Fruit fly (Drosophila melanogaster) whole organism, embryonic: ENCODE data around the gene SmydA-9.

Experiments
- Aef1 ChIP-seq: fragments of 200-800 bp; sonication (Bioruptor generic); IDR thresholded peaks from 3 replicates; pipeline ENCODE4 v1.3.6; 2022; ENCODE audit warnings: missing biosample characterization, missing genetic modification characterization
- Atf6 ChIP-seq: fragments of 200-800 bp; sonication (Bioruptor generic); IDR thresholded peaks from 2 replicates; pipeline ENCODE4 v1.3.6; 2022; ENCODE audit warnings: missing biosample characterization, missing genetic modification characterization
- CG10565 ChIP-seq: fragments of 200-800 bp; sonication (Bioruptor generic); optimal IDR thresholded peaks from 3 replicates; lab custom pipeline; 2016; ENCODE audit warnings: missing biosample characterization, mild to moderate bottlenecking, missing genetic modification characterization
- CG12104 ChIP-seq: fragments of 200-800 bp; sonication (Bioruptor generic); optimal IDR thresholded peaks from 3 replicates; lab custom pipeline; 2016; ENCODE audit warnings: missing biosample characterization, missing genetic modification characterization
- CG12219 ChIP-seq: fragments of 200-800 bp; sonication (Bioruptor generic); optimal IDR thresholded peaks from 3 replicates; lab custom pipeline; 2018; ENCODE audit warnings: missing biosample characterization, mild to moderate bottlenecking, missing genetic modification characterization
- CG13424 ChIP-seq: fragments of 200-800 bp; sonication (Bioruptor generic); optimal IDR thresholded peaks from 2 replicates; lab custom pipeline; 2019; ENCODE audit warnings: missing biosample characterization, mild to moderate bottlenecking, missing genetic modification characterization, moderate library complexity
- CG13624 ChIP-seq: fragments of 200-800 bp; sonication (Bioruptor generic); optimal IDR thresholded peaks from 2 replicates; lab custom pipeline; 2016; ENCODE audit warnings: missing biosample characterization, missing genetic modification characterization
- CG14441 ChIP-seq: fragments of 200-800 bp; sonication (Bioruptor generic); IDR thresholded peaks from 2 replicates; pipeline ENCODE4 v1.3.6; 2022; ENCODE audit warnings: missing biosample characterization, missing genetic modification characterization
- CG14965 ChIP-seq: fragments of 200-800 bp; sonication (Bioruptor generic); optimal IDR thresholded peaks from 2 replicates; lab custom pipeline; 2016; ENCODE audit warnings: missing biosample characterization, missing genetic modification characterization, borderline replicate concordance
- CG17328 ChIP-seq: fragments of 200-800 bp; sonication (Bioruptor generic); IDR thresholded peaks from 2 replicates; pipeline ENCODE4 v1.3.6; 2022; ENCODE audit warnings: missing biosample characterization, missing genetic modification characterization
- CG17359 ChIP-seq: fragments of 200-800 bp; sonication (Bioruptor generic); optimal IDR thresholded peaks from 3 replicates; lab custom pipeline; 2018; ENCODE audit warnings: missing biosample characterization, mild to moderate bottlenecking, missing genetic modification characterization, moderate library complexity
- CG17361 ChIP-seq: fragments of 200-800 bp; sonication (Bioruptor generic); IDR thresholded peaks from 3 replicates; pipeline ENCODE4 v1.3.6; 2022; ENCODE audit warnings: missing biosample characterization, missing genetic modification characterization
- CG18262 ChIP-seq: fragments of 200-800 bp; optimal IDR thresholded peaks from 3 replicates; lab custom pipeline; 2019; ENCODE audit warnings: missing biosample characterization, mild to moderate bottlenecking, missing genetic modification characterization, moderate library complexity
- CG2116 ChIP-seq: fragments of 200-800 bp; sonication (Bioruptor generic); optimal IDR thresholded peaks from 3 replicates; lab custom pipeline; 2018; ENCODE audit warnings: missing biosample characterization, mild to moderate bottlenecking, missing genetic modification characterization
- CG30431 ChIP-seq: fragments of 200-800 bp; sonication (Bioruptor generic); optimal IDR thresholded peaks from 2 replicates; lab custom pipeline; 2017; ENCODE audit warnings: missing biosample characterization, missing genetic modification characterization
- CG32532 ChIP-seq: fragments of 200-800 bp; sonication (Bioruptor generic); IDR thresholded peaks from 2 replicates; pipeline ENCODE4 v1.3.6; 2022; ENCODE audit warnings: missing biosample characterization, missing genetic modification characterization
- CG33557 ChIP-seq: fragments of 200-800 bp; sonication (Bioruptor generic); optimal IDR thresholded peaks from 2 replicates; lab custom pipeline; 2019; ENCODE audit warnings: missing biosample characterization, mild to moderate bottlenecking, missing genetic modification characterization, moderate library complexity
- CG3407 ChIP-seq: fragments of 200-800 bp; sonication (Bioruptor generic); optimal IDR thresholded peaks from 2 replicates; lab custom pipeline; 2018; ENCODE audit warnings: missing biosample characterization, mild to moderate bottlenecking, missing genetic modification characterization
- CG34376 ChIP-seq: fragments of 200-800 bp; sonication (Bioruptor generic); optimal IDR thresholded peaks from 2 replicates; lab custom pipeline; 2018; ENCODE audit warnings: missing biosample characterization, mild to moderate bottlenecking, missing genetic modification characterization
- CG3838 ChIP-seq: fragments of 200-800 bp; sonication (Bioruptor generic); optimal IDR thresholded peaks from 3 replicates; lab custom pipeline; 2016; ENCODE audit warnings: missing biosample characterization, missing genetic modification characterization
- CG7963 ChIP-seq: fragments of 200-800 bp; sonication (Bioruptor generic); IDR thresholded peaks from 3 replicates; pipeline ENCODE4 v1.3.6; 2022; ENCODE audit warnings: missing biosample characterization, missing genetic modification characterization; ENCODE audit not compliant: partially characterized antibody
- CG8359 ChIP-seq: fragments of 200-800 bp; sonication (Bioruptor generic); optimal IDR thresholded peaks from 2 replicates; lab custom pipeline; 2017; ENCODE audit warnings: missing biosample characterization, mild to moderate bottlenecking, missing genetic modification characterization, borderline replicate concordance
- CG8388 ChIP-seq: fragments of 200-800 bp; sonication (Bioruptor generic); optimal IDR thresholded peaks from 2 replicates; lab custom pipeline; 2019; ENCODE audit warnings: missing biosample characterization, mild to moderate bottlenecking, missing genetic modification characterization, moderate library complexity
- CG9437 ChIP-seq: fragments of 200-800 bp; sonication (Bioruptor generic); optimal IDR thresholded peaks from 2 replicates; lab custom pipeline; 2018; ENCODE audit warnings: missing biosample characterization, mild to moderate bottlenecking, missing genetic modification characterization
- D ChIP-seq, 2 experiments: fragments of 200-800 bp in 1 of 2; fragments of >200 bp in 1 of 2; sonication (Bioruptor generic) in 1 of 2; optimal IDR thresholded peaks; 2 replicates in 1 of 2; 3 replicates in 1 of 2; lab custom pipeline; 2017; ENCODE audit warnings: mild to moderate bottlenecking in 1 of 2, missing biosample characterization in 1 of 2, missing genetic modification characterization in 1 of 2, missing genetic modification reagents in 1 of 2
- HLH4C ChIP-seq: fragments of 200-800 bp; sonication (Bioruptor generic); IDR thresholded peaks from 3 replicates; pipeline ENCODE4 v1.3.6; 2022; ENCODE audit warnings: missing biosample characterization, missing genetic modification characterization; ENCODE audit not compliant: partially characterized antibody
- Hmx ChIP-seq: fragments of 200-800 bp; sonication (Bioruptor generic); optimal IDR thresholded peaks from 2 replicates; lab custom pipeline; 2016; ENCODE audit warnings: missing biosample characterization, missing genetic modification characterization
- Meics ChIP-seq: fragments of 200-800 bp; sonication (Bioruptor generic); optimal IDR thresholded peaks from 2 replicates; lab custom pipeline; 2017; ENCODE audit warnings: missing biosample characterization, mild to moderate bottlenecking, missing genetic modification characterization
- Sry-δ ChIP-seq: fragments of 200-800 bp; sonication (Bioruptor generic); optimal IDR thresholded peaks from 2 replicates; lab custom pipeline; 2016; ENCODE audit warnings: missing biosample characterization, missing genetic modification characterization
- Stat92E ChIP-seq, 3 experiments: fragments of >200 bp in 2 of 3; fragments of 200-800 bp in 1 of 3; sonication (Bioruptor generic) in 1 of 3; optimal IDR thresholded peaks; 2 replicates each; lab custom pipeline; 2017 to 2019; ENCODE audit warnings: missing biosample characterization in 3 of 3, missing genetic modification characterization in 3 of 3, mild to moderate bottlenecking in 1 of 3, moderate library complexity in 1 of 3
- ab ChIP-seq: fragments of 200-800 bp; sonication (Bioruptor generic); optimal IDR thresholded peaks from 2 replicates; lab custom pipeline; 2016; ENCODE audit warnings: missing biosample characterization, missing genetic modification characterization
- abd-A ChIP-seq: fragments of 200-800 bp; sonication (Bioruptor generic); optimal IDR thresholded peaks from 3 replicates; lab custom pipeline; 2019; ENCODE audit warnings: missing biosample characterization, mild to moderate bottlenecking, missing genetic modification characterization, moderate library complexity
- cas ChIP-seq: fragments of 200-800 bp; sonication (Bioruptor generic); IDR thresholded peaks from 2 replicates; pipeline ENCODE4 v1.3.6; 2022; ENCODE audit warnings: missing biosample characterization, missing genetic modification characterization
- cg ChIP-seq: fragments of 200-800 bp; sonication (Bioruptor generic); optimal IDR thresholded peaks from 3 replicates; lab custom pipeline; 2019; ENCODE audit warnings: missing biosample characterization, mild to moderate bottlenecking, missing genetic modification characterization, moderate library complexity
- chif ChIP-seq, 2 experiments: fragments of 200-800 bp; sonication (Bioruptor generic); optimal IDR thresholded peaks; 3 replicates each; lab custom pipeline; 2016; ENCODE audit warnings: missing biosample characterization in 2 of 2, missing genetic modification characterization in 2 of 2
- esg ChIP-seq: fragments of 200-800 bp; sonication (Bioruptor generic); conservative IDR thresholded peaks from 2 replicates; pipeline ENCODE4 v1.3.6; 2022; ENCODE audit warnings: missing biosample characterization, missing genetic modification characterization
- eyg ChIP-seq: fragments of 200-800 bp; sonication (Bioruptor generic); optimal IDR thresholded peaks from 3 replicates; lab custom pipeline; 2016; ENCODE audit warnings: missing biosample characterization, missing genetic modification characterization
- mld ChIP-seq: fragments of 200-800 bp; sonication (Bioruptor generic); IDR thresholded peaks from 3 replicates; pipeline ENCODE4 v1.3.6; 2022; ENCODE audit warnings: missing biosample characterization, missing genetic modification characterization; ENCODE audit not compliant: partially characterized antibody
- org-1 ChIP-seq: fragments of 200-800 bp; sonication (Bioruptor generic); optimal IDR thresholded peaks from 2 replicates; lab custom pipeline; 2017; ENCODE audit warnings: missing biosample characterization, missing genetic modification characterization
- p53 ChIP-seq: fragments of 200-800 bp; sonication (Bioruptor generic); optimal IDR thresholded peaks from 2 replicates; lab custom pipeline; 2016; ENCODE audit warnings: missing biosample characterization, missing genetic modification characterization
- prd ChIP-seq, 3 experiments: fragments of >200 bp in 2 of 3; fragments of 200-800 bp in 1 of 3; sonication (Bioruptor generic) in 1 of 3; optimal IDR thresholded peaks in 2 of 3; IDR thresholded peaks in 1 of 3; 2 replicates in 2 of 3; 3 replicates in 1 of 3; pipeline versions ENCODE4 v1.3.6 to Lab custom; 2017 to 2022; ENCODE audit warnings: missing biosample characterization in 1 of 3, missing genetic modification characterization in 1 of 3
- sc ChIP-seq, 3 experiments: fragments of >200 bp in 2 of 3; fragments of 200-800 bp in 1 of 3; sonication (Bioruptor generic) in 1 of 3; optimal IDR thresholded peaks; 2 replicates in 2 of 3; 3 replicates in 1 of 3; lab custom pipeline; 2017; ENCODE audit warnings: mild to moderate bottlenecking in 1 of 3, missing biosample characterization in 1 of 3, missing genetic modification characterization in 1 of 3, missing genetic modification reagents in 1 of 3
- sim ChIP-seq: fragments of 200-800 bp; sonication (Bioruptor generic); IDR thresholded peaks from 2 replicates; pipeline ENCODE4 v1.3.6; 2022; ENCODE audit warnings: missing biosample characterization, missing genetic modification characterization
- sima ChIP-seq: fragments of 200-800 bp; sonication (Bioruptor generic); optimal IDR thresholded peaks from 2 replicates; lab custom pipeline; 2016; ENCODE audit warnings: missing biosample characterization, missing genetic modification characterization
- slp2 ChIP-seq: fragments of 200-800 bp; sonication (Bioruptor generic); optimal IDR thresholded peaks from 2 replicates; lab custom pipeline; 2016; ENCODE audit warnings: missing biosample characterization, missing genetic modification characterization
- sna ChIP-seq: fragments of 200-800 bp; sonication (Bioruptor generic); IDR thresholded peaks from 2 replicates; pipeline ENCODE4 v1.3.6; 2022; ENCODE audit warnings: missing biosample characterization, missing genetic modification characterization; ENCODE audit not compliant: partially characterized antibody
- sr ChIP-seq: fragments of 200-800 bp; sonication (Bioruptor generic); IDR thresholded peaks from 3 replicates; pipeline ENCODE4 v1.3.6; 2022; ENCODE audit warnings: missing biosample characterization, missing genetic modification characterization
- tio ChIP-seq: fragments of 200-800 bp; sonication (Bioruptor generic); optimal IDR thresholded peaks from 2 replicates; lab custom pipeline; 2017; ENCODE audit warnings: missing biosample characterization, missing genetic modification characterization, inconsistent platforms

Gene SmydA-9

dm6 chrX:9196362-9196761 is 14.3 kb downstream of the SmydA-9 start, which contains the start of gene CG12118 (continued):
- TF ChIP-seq Atf6 (GFP tag; lab: Robert Waterston, UW), result peak; percentile 79
- peak; percentile 90 for TF ChIP-seq HLH4C (GFP tag; lab: Robert Waterston, UW)
- no peak for TF ChIP-seq CG10565 (GFP tag; lab: Kevin White, UChicago)
- no peak for TF ChIP-seq Hmx
- peak; percentile 8 for TF ChIP-seq CG30431 (GFP tag; lab: Kevin White, UChicago)
- no peak for TF ChIP-seq D (optimal IDR thresholded peaks at IDR 0.05; lab: Kevin White, UChicago)
- peak; percentile 45 for TF ChIP-seq D (GFP tag; optimal IDR thresholded peaks at IDR 0.05; lab: Kevin White, UChicago)
- no peak for TF ChIP-seq cg
- TF ChIP-seq CG17361 (GFP tag; lab: Robert Waterston, UW), result peak; percentile 80
- TF ChIP-seq CG12104 (GFP tag; lab: Kevin White, UChicago), result peak; percentile 64
- TF ChIP-seq CG12219 (GFP tag; lab: Kevin White, UChicago), result no peak
- TF ChIP-seq abd-A (tag; lab: Kevin White, UChicago), result no peak
- TF ChIP-seq p53 (GFP tag; lab: Kevin White, UChicago), result no peak
- no peak for TF ChIP-seq slp2
- peak; percentile 55; the same call in 1 of the 2 replicates for TF ChIP-seq cas (GFP tag; lab: Robert Waterston, UW)
- TF ChIP-seq CG17359 (tag; lab: Kevin White, UChicago), result peak; percentile 80
- peak; percentile 90; the same call in 2 of the 3 replicates for TF ChIP-seq mld (GFP tag; lab: Robert Waterston, UW)
- TF ChIP-seq CG3838, result peak; percentile 38
- no peak for TF ChIP-seq eyg (GFP tag; lab: Kevin White, UChicago)
- TF ChIP-seq CG2116 (GFP tag; lab: Kevin White, UChicago), result peak; percentile 88
- peak; percentile 81 for TF ChIP-seq CG7963
- peak; percentile 64 for TF ChIP-seq CG33557 (GFP tag; lab: Kevin White, UChicago)
- peak; percentile 76 for TF ChIP-seq tio (GFP tag; lab: Kevin White, UChicago)
- TF ChIP-seq esg (GFP tag; lab: Robert Waterston, UW), result peak; percentile 70
- peak; percentile 28 for TF ChIP-seq org-1 (GFP tag; lab: Kevin White, UChicago)
- peak; percentile 73 for TF ChIP-seq Meics (GFP tag; lab: Kevin White, UChicago)
- peak; percentile 78 for TF ChIP-seq CG14441 (GFP tag; lab: Robert Waterston, UW)
- TF ChIP-seq CG8359 (GFP tag; lab: Kevin White, UChicago), result no peak
- peak; percentile 48 for TF ChIP-seq CG3407 (GFP tag; lab: Kevin White, UChicago)
- peak; percentile 71 for TF ChIP-seq CG9437 (GFP tag; lab: Kevin White, UChicago)
- no peak for TF ChIP-seq CG14965 (GFP tag; lab: Kevin White, UChicago)
- peak; percentile 76 for TF ChIP-seq CG18262 (tag; lab: Kevin White, UChicago)
- peak; percentile 27 for TF ChIP-seq CG34376 (GFP tag; lab: Kevin White, UChicago)
- no peak for TF ChIP-seq sima (GFP tag; lab: Kevin White, UChicago)
- TF ChIP-seq CG13624, result peak; percentile 5
- TF ChIP-seq CG8388, result peak; percentile 78
- no peak for TF ChIP-seq Stat92E (GFP tag; optimal IDR thresholded peaks at IDR 0.05; lab: Kevin White, UChicago)
- TF ChIP-seq sr (GFP tag; lab: Robert Waterston, UW), result no peak
- no peak for TF ChIP-seq sim (GFP tag; lab: Robert Waterston, UW)
- peak; percentile 82 for TF ChIP-seq CG32532
- peak; percentile 95 for TF ChIP-seq sna
- TF ChIP-seq CG17328 (GFP tag; lab: Robert Waterston, UW), result peak; percentile 86
- TF ChIP-seq Aef1 (GFP tag; lab: Robert Waterston, UW), result peak; percentile 75
- no peak for TF ChIP-seq ab (GFP tag; lab: Kevin White, UChicago)
- peak; percentile 79 for TF ChIP-seq Sry-δ
- TF ChIP-seq chif (GFP tag; optimal IDR thresholded peaks at IDR 0.05; lab: Kevin White, UChicago), result peak; percentile 0 to 52
- peak; percentile 84 for TF ChIP-seq CG13424 (tag; lab: Kevin White, UChicago)
- no peak for TF ChIP-seq sc (optimal IDR thresholded peaks at IDR 0.05; lab: Kevin White, UChicago)
- peak; percentile 46 for TF ChIP-seq sc (GFP tag; optimal IDR thresholded peaks at IDR 0.05; lab: Kevin White, UChicago)
- TF ChIP-seq prd (optimal IDR thresholded peaks at IDR 0.05; lab: Kevin White, UChicago), result no peak
- peak; percentile 87 for TF ChIP-seq prd (GFP tag; IDR thresholded peaks at IDR 0.05; lab: Robert Waterston, UW)
